Worm (Caenorhabditis elegans) whole organism, late embryonic: ENCODE measurements around the gene spin-1.

ENCODE experiments used
- C08G9.2 ChIP-seq: sonication (generic microtip); optimal IDR thresholded peaks from 2 replicates; lab custom pipeline; 2016; ENCODE audit warnings: mild to moderate bottlenecking, missing genetic modification characterization, moderate library complexity, missing compliant biosample characterization
- ceh-45 ChIP-seq: fragments of 200-800 bp; sonication (Bioruptor generic); IDR thresholded peaks from 2 replicates; pipeline ENCODE4 v1.3.6; 2022; ENCODE audit warnings: missing genetic modification reagents, missing genetic modification characterization, missing compliant biosample characterization
- ceh-9 ChIP-seq: sonication (generic microtip); optimal IDR thresholded peaks from 2 replicates; lab custom pipeline; 2016; ENCODE audit warnings: mild to moderate bottlenecking, missing genetic modification characterization, inconsistent platforms, missing compliant biosample characterization
- dmd-4 ChIP-seq: sonication (generic microtip); optimal IDR thresholded peaks from 2 replicates; lab custom pipeline; 2016; ENCODE audit warnings: borderline replicate concordance, missing genetic modification characterization, missing compliant biosample characterization
- fkh-10 ChIP-seq: fragments of 150-350 bp; optimal IDR thresholded peaks from 2 replicates; lab custom pipeline; 2014; ENCODE audit warnings: missing biosample characterization, missing genetic modification reagents, missing genetic modification characterization
- nfya-1 ChIP-seq: sonication (generic microtip); optimal IDR thresholded peaks from 2 replicates; lab custom pipeline; 2017; ENCODE audit warnings: missing genetic modification characterization, mild to moderate bottlenecking, missing compliant biosample characterization, antibody characterized with exemption, moderate library complexity
- nhr-11 ChIP-seq: fragments of 150-350 bp; optimal IDR thresholded peaks from 2 replicates; lab custom pipeline; 2014; ENCODE audit warnings: missing biosample characterization, missing genetic modification characterization
- nhr-232 ChIP-seq: sonication (generic microtip); optimal IDR thresholded peaks from 2 replicates; lab custom pipeline; 2016; ENCODE audit warnings: missing genetic modification characterization, missing compliant biosample characterization
- pha-2 ChIP-seq: sonication (generic microtip); optimal IDR thresholded peaks from 2 replicates; lab custom pipeline; 2017; ENCODE audit warnings: mild to moderate bottlenecking, missing genetic modification characterization, missing compliant biosample characterization
- tbx-2 ChIP-seq: sonication (generic microtip); optimal IDR thresholded peaks from 2 replicates; lab custom pipeline; 2016; ENCODE audit warnings: missing genetic modification characterization, missing compliant biosample characterization
- ztf-16 ChIP-seq: sonication (generic microtip); optimal IDR thresholded peaks from 2 replicates; lab custom pipeline; 2017; ENCODE audit warnings: missing genetic modification characterization, missing compliant biosample characterization

DNA sequence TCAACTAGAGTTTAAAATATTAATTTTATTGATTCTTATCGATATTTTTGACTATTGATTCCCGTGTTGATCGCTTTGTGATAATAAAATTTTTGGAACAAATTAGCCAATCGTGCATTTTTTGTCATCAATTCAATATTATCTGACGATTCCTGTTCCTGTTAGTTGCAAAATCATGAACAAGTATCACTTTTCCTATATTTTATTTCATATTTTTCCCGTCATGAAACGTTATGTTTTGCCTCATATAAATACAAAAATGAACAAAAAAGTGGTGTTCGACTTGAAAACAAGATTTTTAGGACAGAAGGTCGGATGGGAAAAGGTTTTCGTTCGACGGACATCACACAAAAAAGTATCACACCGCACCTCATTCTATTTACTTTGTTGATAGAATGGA lies 6.5 kb downstream of the spin-1 start, which contains the start of gene C13C4.6:
- no peak for TF ChIP-seq ceh-45 (GFP tag; lab: Robert Waterston, UW)
- TF ChIP-seq ceh-9 (tag; lab: Kevin White, UChicago), result no peak
- no peak for TF ChIP-seq C08G9.2
- TF ChIP-seq dmd-4 (tag; lab: Kevin White, UChicago), result no peak
- no peak for TF ChIP-seq ztf-16 (tag; lab: Kevin White, UChicago)
- TF ChIP-seq tbx-2 (tag; lab: Kevin White, UChicago), result no peak
- TF ChIP-seq nfya-1, result no peak
- no peak for TF ChIP-seq fkh-10 (GFP tag; lab: Kevin White, UChicago)
- no peak for TF ChIP-seq nhr-11 (tag; lab: Kevin White, UChicago)
- no peak for TF ChIP-seq pha-2 (tag; lab: Kevin White, UChicago)
- TF ChIP-seq nhr-232 (tag; lab: Kevin White, UChicago), result no peak
